Worm (Caenorhabditis elegans) whole organism, L2 larva: ENCODE results near the gene klo-1.

ENCODE experiments used
- R02D3.7 ChIP-seq: fragments of 150-350 bp; optimal IDR thresholded peaks from 2 replicates; lab custom pipeline; 2014; ENCODE audit warnings: missing biosample characterization, missing genetic modification characterization
- Y55F3AM.14 ChIP-seq: fragments of 200-800 bp; sonication (Bioruptor generic); optimal IDR thresholded peaks from 2 replicates; lab custom pipeline; 2018; ENCODE audit warnings: mild to moderate bottlenecking, missing genetic modification characterization, missing compliant biosample characterization
- ZK546.5 ChIP-seq: sonication (generic microtip); optimal IDR thresholded peaks from 2 replicates; lab custom pipeline; 2017; ENCODE audit warnings: missing biosample characterization, missing genetic modification characterization
- alr-1 ChIP-seq: fragments of 150-350 bp; optimal IDR thresholded peaks from 2 replicates; lab custom pipeline; 2014; ENCODE audit warnings: missing biosample characterization, missing genetic modification characterization
- aly-2 ChIP-seq: fragments of 150-350 bp; optimal IDR thresholded peaks from 2 replicates; lab custom pipeline; 2014; ENCODE audit warnings: missing biosample characterization, missing genetic modification characterization
- ama-1 ChIP-seq: fragments of 150-350 bp; optimal IDR thresholded peaks from 2 replicates; lab custom pipeline; 2018; ENCODE audit warnings: inconsistent platforms
- crh-2 ChIP-seq: sonication (generic microtip); optimal IDR thresholded peaks from 2 replicates; lab custom pipeline; 2017; ENCODE audit warnings: missing biosample characterization, missing genetic modification characterization
- dmd-4 ChIP-seq: sonication (generic microtip); optimal IDR thresholded peaks from 2 replicates; lab custom pipeline; 2017; ENCODE audit warnings: missing biosample characterization, missing genetic modification characterization
- egl-27 ChIP-seq: sonication (generic microtip); optimal IDR thresholded peaks from 3 replicates; lab custom pipeline; 2017; ENCODE audit warnings: missing biosample characterization, missing genetic modification reagents, missing genetic modification characterization
- elt-1 ChIP-seq: fragments of 150-350 bp; optimal IDR thresholded peaks from 2 replicates; lab custom pipeline; 2014; ENCODE audit warnings: missing biosample characterization, missing genetic modification characterization
- elt-3 ChIP-seq: sonication (generic microtip); optimal IDR thresholded peaks from 2 replicates; lab custom pipeline; 2017; ENCODE audit warnings: missing biosample characterization, missing genetic modification characterization
- fos-1 ChIP-seq: fragments of 150-350 bp; optimal IDR thresholded peaks from 2 replicates; lab custom pipeline; 2014; ENCODE audit warnings: missing biosample characterization, missing genetic modification characterization
- gmeb-1 ChIP-seq: fragments of 150-350 bp; optimal IDR thresholded peaks from 2 replicates; lab custom pipeline; 2014; ENCODE audit warnings: missing biosample characterization, missing genetic modification characterization
- lin-11 ChIP-seq: fragments of 150-350 bp; sonication (generic microtip); optimal IDR thresholded peaks from 2 replicates; lab custom pipeline; 2014; ENCODE audit warnings: missing biosample characterization, missing genetic modification characterization, inconsistent platforms, mixed read lengths
- lin-13 ChIP-seq: fragments of 150-350 bp; optimal IDR thresholded peaks from 2 replicates; lab custom pipeline; 2014; ENCODE audit warnings: missing biosample characterization, missing genetic modification reagents, missing genetic modification characterization
- lsy-2 ChIP-seq, 2 experiments: fragments of 150-350 bp in 1 of 2; sonication (generic microtip) in 1 of 2; optimal IDR thresholded peaks; 2 replicates each; lab custom pipeline; 2014 to 2017; ENCODE audit warnings: missing biosample characterization in 2 of 2, missing genetic modification characterization in 2 of 2
- mab-5 ChIP-seq: fragments of 150-350 bp; optimal IDR thresholded peaks from 2 replicates; lab custom pipeline; 2014; ENCODE audit warnings: missing biosample characterization, missing genetic modification characterization
- mdl-1 ChIP-seq, 2 experiments: fragments of 150-350 bp in 1 of 2; sonication (generic microtip) in 1 of 2; optimal IDR thresholded peaks; 2 replicates each; lab custom pipeline; 2017; ENCODE audit warnings: missing biosample characterization in 2 of 2, missing genetic modification characterization in 2 of 2
- nhr-10 ChIP-seq: sonication (generic microtip); optimal IDR thresholded peaks from 2 replicates; lab custom pipeline; 2017; ENCODE audit warnings: missing biosample characterization, missing genetic modification characterization
- nhr-11 ChIP-seq: fragments of 150-350 bp; optimal IDR thresholded peaks from 2 replicates; lab custom pipeline; 2014; ENCODE audit warnings: missing biosample characterization, missing genetic modification characterization
- nhr-129 ChIP-seq: fragments of 150-350 bp; optimal IDR thresholded peaks from 2 replicates; lab custom pipeline; 2014; ENCODE audit warnings: missing biosample characterization, missing genetic modification characterization
- nhr-21 ChIP-seq: fragments of 150-350 bp; optimal IDR thresholded peaks from 2 replicates; lab custom pipeline; 2014; ENCODE audit warnings: missing biosample characterization, missing genetic modification characterization
- nhr-25 ChIP-seq: fragments of 150-350 bp; sonication (generic microtip); optimal IDR thresholded peaks from 3 replicates; lab custom pipeline; 2014; ENCODE audit warnings: missing biosample characterization, missing genetic modification characterization
- nhr-6 ChIP-seq: fragments of 150-350 bp; optimal IDR thresholded peaks from 2 replicates; lab custom pipeline; 2014; ENCODE audit warnings: missing biosample characterization, missing genetic modification characterization
- nhr-77 ChIP-seq: fragments of 150-350 bp; optimal IDR thresholded peaks from 2 replicates; lab custom pipeline; 2014; ENCODE audit warnings: missing biosample characterization, missing genetic modification characterization
- sem-4 ChIP-seq: fragments of 150-350 bp; optimal IDR thresholded peaks from 2 replicates; lab custom pipeline; 2014; ENCODE audit warnings: missing biosample characterization, missing genetic modification reagents, missing genetic modification characterization
- skn-1 ChIP-seq: sonication (generic microtip); optimal IDR thresholded peaks from 2 replicates; lab custom pipeline; 2017; ENCODE audit warnings: missing biosample characterization, missing genetic modification characterization
- sma-3 ChIP-seq: sonication (generic microtip); optimal IDR thresholded peaks from 2 replicates; lab custom pipeline; 2016; ENCODE audit warnings: missing genetic modification reagents, missing genetic modification characterization, missing compliant biosample characterization
- sma-9 ChIP-seq, 2 experiments: fragments of 150-350 bp in 1 of 2; sonication (generic microtip) in 1 of 2; optimal IDR thresholded peaks; 2 replicates each; lab custom pipeline; 2014 to 2016; ENCODE audit warnings: missing genetic modification characterization in 2 of 2, mild to moderate bottlenecking in 1 of 2, missing biosample characterization in 1 of 2, missing compliant biosample characterization in 1 of 2, missing genetic modification reagents in 1 of 2, moderate library complexity in 1 of 2
- unc-39 ChIP-seq: fragments of 150-350 bp; optimal IDR thresholded peaks from 2 replicates; lab custom pipeline; 2014; ENCODE audit warnings: missing biosample characterization, missing genetic modification characterization
- unc-55 ChIP-seq: fragments of 150-350 bp; sonication (generic microtip); optimal IDR thresholded peaks from 3 replicates; lab custom pipeline; 2014; ENCODE audit warnings: missing biosample characterization, missing genetic modification reagents, missing genetic modification characterization
- unc-62 ChIP-seq: fragments of 150-350 bp; optimal IDR thresholded peaks from 2 replicates; lab custom pipeline; 2014; ENCODE audit warnings: missing biosample characterization, missing genetic modification reagents, missing genetic modification characterization
- zag-1 ChIP-seq: fragments of 150-350 bp; optimal IDR thresholded peaks from 2 replicates; lab custom pipeline; 2014; ENCODE audit warnings: missing biosample characterization, missing genetic modification characterization
- ztf-1 ChIP-seq: fragments of 200-800 bp; sonication (Bioruptor generic); conservative IDR thresholded peaks from 2 replicates; pipeline ENCODE4 v1.3.6; 2022; ENCODE audit warnings: missing genetic modification characterization, missing compliant biosample characterization
- ztf-4 ChIP-seq: fragments of 150-350 bp; optimal IDR thresholded peaks from 2 replicates; lab custom pipeline; 2014; ENCODE audit warnings: missing biosample characterization, missing genetic modification characterization

klo-1 gene

DNA sequence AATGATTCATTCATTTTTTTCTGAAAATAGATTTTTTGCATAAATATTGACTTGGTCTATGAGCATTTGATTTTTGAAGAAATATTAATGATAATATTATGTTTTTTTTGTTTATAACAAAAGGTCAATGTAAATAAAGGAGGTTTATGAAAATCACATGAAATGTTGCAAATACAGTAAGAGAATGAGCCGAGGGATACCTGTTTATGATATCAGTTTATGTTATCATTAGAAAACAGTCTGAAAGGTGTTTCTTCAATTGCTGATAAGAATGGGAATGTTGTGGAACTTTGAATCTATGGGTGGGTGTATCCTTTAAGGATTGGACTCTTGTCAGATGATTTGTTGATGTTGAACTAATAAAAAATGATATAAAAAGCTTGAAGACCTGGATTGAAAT lies 13.9 kb downstream of the klo-1 start:
- TF ChIP-seq alr-1 (tag; lab: Kevin White, UChicago), result no peak
- TF ChIP-seq unc-39 (tag; lab: Kevin White, UChicago), result no peak
- no peak for TF ChIP-seq sem-4
- no peak for TF ChIP-seq mab-5 (tag; lab: Kevin White, UChicago)
- no peak for TF ChIP-seq unc-62 (GFP tag; lab: Kevin White, UChicago)
- TF ChIP-seq nhr-77 (tag; lab: Kevin White, UChicago), result no peak
- TF ChIP-seq nhr-21 (tag; lab: Kevin White, UChicago), result no peak
- no peak for TF ChIP-seq egl-27 (tag; lab: Kevin White, UChicago)
- no peak for TF ChIP-seq ama-1 (lab: Kevin White, UChicago)
- TF ChIP-seq dmd-4 (tag; lab: Kevin White, UChicago), result no peak

DNA sequence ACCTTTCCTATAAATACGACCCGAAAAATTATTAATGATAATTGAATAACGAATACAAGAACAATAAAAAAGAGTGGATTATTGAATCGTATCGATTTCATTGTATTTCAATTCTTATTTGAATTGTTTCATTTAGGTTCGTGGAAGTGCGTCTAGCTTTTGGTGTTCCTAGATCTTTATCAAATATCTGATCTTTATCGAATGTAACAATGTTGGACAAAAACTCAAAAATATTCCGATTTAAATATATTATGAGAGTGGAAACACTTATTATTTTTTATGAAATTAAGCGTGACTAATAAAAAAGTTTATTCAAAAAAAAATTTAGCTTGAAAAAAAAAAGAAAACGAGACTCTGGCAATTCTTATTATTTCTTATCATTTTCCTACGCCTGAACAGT lies 16.1 kb downstream of the klo-1 start, which contains the start of the genes C50F7.9 and C50F7.3:
TSS of gene C50F7.9 (minus strand) at position 101 of the 400 bp plus-strand sequence.
TSS of gene C50F7.3 (plus strand) at position 370 of the 400 bp plus-strand sequence.
- no peak for TF ChIP-seq lin-11 (tag; lab: Kevin White, UChicago)
- no peak for TF ChIP-seq egl-27 (tag; lab: Kevin White, UChicago)
- TF ChIP-seq lin-13 (GFP tag; lab: Kevin White, UChicago), result no peak
- no peak for TF ChIP-seq nhr-129
- TF ChIP-seq nhr-10 (tag; lab: Kevin White, UChicago), result no peak
- no peak for TF ChIP-seq crh-2 (tag; lab: Kevin White, UChicago)
- no peak for TF ChIP-seq sma-9 (GFP tag; optimal IDR thresholded peaks at IDR 0.05; lab: Kevin White, UChicago)
- no peak for TF ChIP-seq sma-9 (tag; optimal IDR thresholded peaks at IDR 0.05; lab: Kevin White, UChicago)
- TF ChIP-seq aly-2 (tag; lab: Kevin White, UChicago), result no peak
- TF ChIP-seq nhr-11 (tag; lab: Kevin White, UChicago), result no peak
- TF ChIP-seq mdl-1 (tag; optimal IDR thresholded peaks at IDR 0.05; lab: Kevin White, UChicago), result no peak
- TF ChIP-seq Y55F3AM.14 (GFP tag; lab: Kevin White, UChicago), result no peak
- TF ChIP-seq gmeb-1 (tag; lab: Kevin White, UChicago), result no peak

DNA sequence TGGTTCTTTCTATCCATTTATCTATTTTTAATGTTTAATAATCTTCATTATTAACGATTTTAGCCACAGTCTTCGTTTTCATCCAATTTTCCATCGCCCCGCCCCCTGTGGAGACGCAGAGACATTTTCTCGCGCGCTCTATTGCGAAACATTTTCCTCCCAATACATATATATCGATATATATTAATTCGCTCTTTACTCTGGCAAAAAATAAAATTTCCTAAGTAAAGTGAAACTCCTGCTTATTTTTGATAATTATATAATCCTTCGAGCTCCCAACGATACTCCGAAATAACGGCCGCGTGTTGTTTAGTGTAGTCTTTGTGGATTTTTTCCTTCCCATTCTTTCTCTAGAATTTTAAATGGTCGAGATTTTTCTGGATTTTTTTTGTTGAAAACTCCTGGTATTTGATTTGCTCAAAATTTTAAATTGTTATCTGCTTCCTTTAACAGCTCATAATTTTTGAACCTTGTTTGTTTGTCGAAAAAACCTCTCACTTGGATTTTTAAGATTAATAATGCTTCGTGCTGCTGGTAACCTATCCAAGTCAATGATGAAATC lies 19.5 kb downstream of the klo-1 start, which contains the start of gene sucg-1:
TSS of gene sucg-1 (plus strand) at position 512 of the 562 bp plus-strand sequence.
- peak; percentile 50 for TF ChIP-seq unc-55
- TF ChIP-seq Y55F3AM.14 (GFP tag; lab: Kevin White, UChicago), result no peak

DNA sequence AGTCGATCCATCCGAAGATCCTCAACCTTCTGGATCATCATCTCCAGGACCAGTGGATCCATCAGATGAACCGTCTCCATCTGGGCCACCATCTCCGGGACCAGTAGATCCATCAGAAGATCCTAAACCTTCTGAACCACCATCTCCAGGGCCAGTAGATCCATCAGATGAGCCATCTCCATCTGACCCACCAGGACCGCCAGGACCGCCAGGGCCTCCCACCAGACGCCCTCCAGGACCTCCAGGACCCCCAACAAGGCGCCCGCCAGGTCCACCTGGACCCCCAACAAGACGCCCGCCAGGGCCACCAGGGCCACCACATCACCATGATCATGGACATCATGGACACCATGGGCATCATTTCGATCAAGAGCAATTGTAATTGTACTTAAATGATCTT lies 20.8 kb downstream of the klo-1 start:
- TF ChIP-seq zag-1 (tag; lab: Kevin White, UChicago) (no peak), nhr-6 (tag; lab: Kevin White, UChicago) (no peak), crh-2 (tag; lab: Kevin White, UChicago) (no peak), nhr-25 (tag; lab: Kevin White, UChicago) (no peak), dmd-4 (tag; lab: Kevin White, UChicago) (no peak), R02D3.7 (no peak), ZK546.5 (tag; lab: Kevin White, UChicago) (no peak), sem-4 (no peak), lsy-2 (tag; optimal IDR thresholded peaks at IDR 0.05; lab: Kevin White, UChicago) (no peak), skn-1 (no peak), nhr-10 (tag; lab: Kevin White, UChicago) (no peak), lin-13 (GFP tag; lab: Kevin White, UChicago) (no peak), elt-1 (no peak), elt-3 (no peak), sma-3 (GFP tag; lab: Kevin White, UChicago) (no peak)
- TF ChIP-seq, all 48 proteins: peak for 0

DNA sequence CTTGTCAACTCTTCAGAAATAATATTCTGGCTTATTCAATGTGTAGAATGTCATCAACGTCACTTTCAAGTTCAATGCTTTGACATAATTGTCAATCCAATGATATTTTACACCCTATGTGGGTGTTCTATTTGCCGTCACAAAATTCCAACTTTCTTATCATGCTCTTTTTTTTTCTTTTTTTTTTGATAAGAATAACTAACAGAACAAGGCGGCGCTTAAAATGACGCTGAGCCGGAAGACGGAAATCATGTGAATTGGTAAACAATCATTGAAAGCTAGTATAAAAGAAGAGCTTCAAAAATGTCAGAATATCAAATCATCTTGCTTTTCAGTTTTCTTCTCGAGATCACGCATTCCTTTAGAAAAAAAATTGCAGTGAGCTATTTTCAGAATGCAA lies 21.7 kb downstream of the klo-1 start, which contains the start of gene C50F7.5:
TSS of gene C50F7.5 (plus strand) at position 395 of the 400 bp plus-strand sequence.
- TF ChIP-seq ztf-1, result no peak
- peak; percentile 71 for TF ChIP-seq fos-1 (tag; lab: Kevin White, UChicago)
- TF ChIP-seq nhr-11 (tag; lab: Kevin White, UChicago), result no peak
- TF ChIP-seq ztf-4 (tag; lab: Kevin White, UChicago), result no peak
